Worm (Caenorhabditis elegans) whole organism, young adult: Measurements from ENCODE around the gene srlf-37.

Source experiments
- B0035.1 ChIP-seq: sonication (generic microtip); optimal IDR thresholded peaks from 2 replicates; lab custom pipeline; 2016; ENCODE audit warnings: missing genetic modification characterization, mild to moderate bottlenecking, missing compliant biosample characterization, missing genotype, missing genetic modification reagents
- C06A6.2 ChIP-seq: fragments of 200-800 bp; sonication (Bioruptor generic); conservative IDR thresholded peaks from 2 replicates; pipeline ENCODE4 v1.3.6; 2022; ENCODE audit warnings: missing genetic modification characterization, missing compliant biosample characterization
- C17E4.6 ChIP-seq: fragments of 200-800 bp; sonication (Bioruptor generic); IDR thresholded peaks from 2 replicates; pipeline ENCODE4 v1.3.6; 2022; ENCODE audit warnings: missing genetic modification reagents, missing genetic modification characterization, missing compliant biosample characterization
- F37B4.10 ChIP-seq: fragments of 200-800 bp; sonication (Bioruptor generic); IDR thresholded peaks from 2 replicates; pipeline ENCODE4 v1.3.6; 2022; ENCODE audit warnings: missing genetic modification characterization, missing compliant biosample characterization
- F55B11.4 ChIP-seq: sonication (generic microtip); optimal IDR thresholded peaks from 2 replicates; lab custom pipeline; 2016; ENCODE audit warnings: missing compliant biosample characterization, missing genetic modification characterization, borderline replicate concordance; ENCODE audit not compliant: insufficient read depth
- ZK185.1 ChIP-seq: sonication (generic microtip); optimal IDR thresholded peaks from 2 replicates; lab custom pipeline; 2016; ENCODE audit warnings: mild to moderate bottlenecking, missing genetic modification characterization, missing compliant biosample characterization; ENCODE audit not compliant: poor library complexity, severe bottlenecking
- ceh-40 ChIP-seq: fragments of 200-800 bp; sonication (Bioruptor generic); IDR thresholded peaks from 2 replicates; pipeline ENCODE4 v1.3.6; 2022; ENCODE audit warnings: missing genetic modification characterization, missing compliant biosample characterization
- ceh-79 ChIP-seq: sonication (generic microtip); optimal IDR thresholded peaks from 2 replicates; lab custom pipeline; 2017; ENCODE audit warnings: mild to moderate bottlenecking, missing genetic modification characterization, missing compliant biosample characterization
- die-1 ChIP-seq: sonication (generic microtip); optimal IDR thresholded peaks from 2 replicates; lab custom pipeline; 2016; ENCODE audit warnings: missing genotype, mild to moderate bottlenecking, missing genetic modification characterization, missing compliant biosample characterization
- dpl-1 ChIP-seq: fragments of 150-350 bp; optimal IDR thresholded peaks from 2 replicates; lab custom pipeline; 2014; ENCODE audit warnings: missing biosample characterization, missing genetic modification reagents, missing genetic modification characterization
- egl-44 ChIP-seq: fragments of 200-800 bp; sonication (Bioruptor generic); IDR thresholded peaks from 2 replicates; pipeline ENCODE4 v1.3.6; 2022; ENCODE audit warnings: missing genetic modification reagents, missing genetic modification characterization, missing compliant biosample characterization
- egrh-3 ChIP-seq: fragments of 200-800 bp; sonication (Bioruptor generic); IDR thresholded peaks from 2 replicates; pipeline ENCODE4 v1.3.6; 2022; ENCODE audit warnings: missing genetic modification reagents, missing genetic modification characterization, missing compliant biosample characterization
- ekl-4 ChIP-seq: fragments of 200-800 bp; sonication (Bioruptor generic); IDR thresholded peaks from 2 replicates; pipeline ENCODE4 v1.3.6; 2022; ENCODE audit warnings: missing genetic modification reagents, missing genetic modification characterization, missing compliant biosample characterization
- gei-17 ChIP-seq: fragments of 200-800 bp; sonication (Bioruptor generic); optimal IDR thresholded peaks from 2 replicates; lab custom pipeline; 2018; ENCODE audit warnings: mild to moderate bottlenecking, missing genetic modification characterization, missing compliant biosample characterization
- hmg-1.2 ChIP-seq: fragments of 200-800 bp; sonication (Bioruptor generic); IDR thresholded peaks from 2 replicates; pipeline ENCODE4 v1.3.6; 2022; ENCODE audit warnings: missing genetic modification reagents, missing genetic modification characterization, missing compliant biosample characterization
- hmg-20 ChIP-seq: fragments of 200-800 bp; sonication (Bioruptor generic); IDR thresholded peaks from 2 replicates; pipeline ENCODE4 v1.3.6; 2022; ENCODE audit warnings: missing genetic modification reagents, missing genetic modification characterization, missing compliant biosample characterization
- lin-26 ChIP-seq: fragments of 200-800 bp; sonication (Bioruptor generic); IDR thresholded peaks from 2 replicates; pipeline ENCODE4 v1.3.6; 2022; ENCODE audit warnings: missing genetic modification reagents, missing genetic modification characterization, missing compliant biosample characterization
- lin-40 ChIP-seq: sonication (generic microtip); optimal IDR thresholded peaks from 2 replicates; lab custom pipeline; 2016; ENCODE audit warnings: missing genetic modification characterization, mild to moderate bottlenecking, missing compliant biosample characterization, missing genotype, missing genetic modification reagents
- lir-1 ChIP-seq: fragments of 200-800 bp; sonication (Bioruptor generic); conservative IDR thresholded peaks from 2 replicates; pipeline ENCODE4 v1.3.6; 2022; ENCODE audit warnings: missing genetic modification reagents, missing genetic modification characterization, missing compliant biosample characterization
- mel-28 ChIP-seq: sonication (generic microtip); optimal IDR thresholded peaks from 2 replicates; lab custom pipeline; 2016; ENCODE audit warnings: borderline replicate concordance, mild to moderate bottlenecking, missing genetic modification characterization, missing compliant biosample characterization
- nfyb-1 ChIP-seq: fragments of 200-800 bp; sonication (Bioruptor generic); IDR thresholded peaks from 2 replicates; pipeline ENCODE4 v1.3.6; 2022; ENCODE audit warnings: missing genetic modification reagents, missing genetic modification characterization, missing compliant biosample characterization
- nhr-80 ChIP-seq: sonication (generic microtip); optimal IDR thresholded peaks from 2 replicates; lab custom pipeline; 2016; ENCODE audit warnings: missing genetic modification characterization, missing compliant biosample characterization
- pha-4 ChIP-seq: fragments of 150-350 bp; sonication (generic microtip); optimal IDR thresholded peaks from 2 replicates; lab custom pipeline; 2014; ENCODE audit warnings: missing biosample characterization, missing genetic modification reagents, missing genetic modification characterization
- sdz-38 ChIP-seq: sonication (generic microtip); optimal IDR thresholded peaks from 2 replicates; lab custom pipeline; 2016; ENCODE audit warnings: missing genotype, missing genetic modification characterization, missing compliant biosample characterization
- snpc-1.1 ChIP-seq: sonication (generic microtip); optimal IDR thresholded peaks from 2 replicates; lab custom pipeline; 2017; ENCODE audit warnings: missing genetic modification characterization, mild to moderate bottlenecking, missing compliant biosample characterization, antibody characterized with exemption, moderate library complexity, missing genotype, missing genetic modification reagents; ENCODE audit not compliant: insufficient read depth
- snpc-3.4 ChIP-seq: sonication (generic microtip); optimal IDR thresholded peaks from 2 replicates; lab custom pipeline; 2017; ENCODE audit warnings: missing genetic modification characterization, mild to moderate bottlenecking, missing compliant biosample characterization, antibody characterized with exemption, moderate library complexity, missing genotype, missing genetic modification reagents
- snpc-4 ChIP-seq, 5 experiments: fragments of 150-350 bp in 1 of 5; sonication (generic microtip) in 4 of 5; optimal IDR thresholded peaks; 2 replicates each; lab custom pipeline; 2014 to 2018; ENCODE audit warnings: missing genetic modification characterization in 5 of 5, missing biosample characterization in 3 of 5, antibody characterized with exemption in 2 of 5, mild to moderate bottlenecking in 2 of 5, missing compliant biosample characterization in 2 of 5, missing genotype in 2 of 5, moderate library complexity in 2 of 5, missing genetic modification reagents in 1 of 5
- somi-1 ChIP-seq: fragments of 200-800 bp; sonication (Bioruptor generic); optimal IDR thresholded peaks from 2 replicates; lab custom pipeline; 2018; ENCODE audit warnings: mild to moderate bottlenecking, missing genetic modification characterization, missing compliant biosample characterization
- sptf-2 ChIP-seq: fragments of 200-800 bp; sonication (Bioruptor generic); optimal IDR thresholded peaks from 2 replicates; lab custom pipeline; 2018; ENCODE audit warnings: mild to moderate bottlenecking, missing genetic modification characterization, missing compliant biosample characterization
- tbx-9 ChIP-seq: sonication (generic microtip); optimal IDR thresholded peaks from 2 replicates; lab custom pipeline; 2016; ENCODE audit warnings: borderline replicate concordance, missing genetic modification characterization, inconsistent platforms, missing compliant biosample characterization
- unc-130 ChIP-seq: sonication (generic microtip); optimal IDR thresholded peaks from 2 replicates; lab custom pipeline; 2016; ENCODE audit warnings: missing genetic modification reagents, missing genetic modification characterization, missing compliant biosample characterization
- unc-62 ChIP-seq: fragments of 150-350 bp; optimal IDR thresholded peaks from 2 replicates; lab custom pipeline; 2014; ENCODE audit warnings: missing biosample characterization, missing genetic modification reagents, missing genetic modification characterization
- xnd-1 ChIP-seq: sonication (generic microtip); optimal IDR thresholded peaks from 2 replicates; lab custom pipeline; 2016; ENCODE audit warnings: missing genotype, missing genetic modification reagents, missing genetic modification characterization, missing compliant biosample characterization
- ztf-25 ChIP-seq: fragments of 200-800 bp; sonication (Bioruptor generic); IDR thresholded peaks from 2 replicates; pipeline ENCODE4 v1.3.6; 2022; ENCODE audit warnings: missing genetic modification reagents, missing genetic modification characterization, missing compliant biosample characterization
- ztf-26 ChIP-seq: sonication (generic microtip); optimal IDR thresholded peaks from 2 replicates; lab custom pipeline; 2017; ENCODE audit warnings: missing genetic modification characterization, missing compliant biosample characterization
- ztf-28 ChIP-seq: fragments of 200-800 bp; sonication (Bioruptor generic); IDR thresholded peaks from 2 replicates; pipeline ENCODE4 v1.3.6; 2022; ENCODE audit warnings: missing genetic modification reagents, missing genetic modification characterization, missing compliant biosample characterization
- ztf-6 ChIP-seq: fragments of 200-800 bp; sonication (Bioruptor generic); IDR thresholded peaks from 2 replicates; pipeline ENCODE4 v1.3.6; 2022; ENCODE audit warnings: missing genetic modification reagents, missing genetic modification characterization, missing compliant biosample characterization

The srlf-37 gene

DNA sequence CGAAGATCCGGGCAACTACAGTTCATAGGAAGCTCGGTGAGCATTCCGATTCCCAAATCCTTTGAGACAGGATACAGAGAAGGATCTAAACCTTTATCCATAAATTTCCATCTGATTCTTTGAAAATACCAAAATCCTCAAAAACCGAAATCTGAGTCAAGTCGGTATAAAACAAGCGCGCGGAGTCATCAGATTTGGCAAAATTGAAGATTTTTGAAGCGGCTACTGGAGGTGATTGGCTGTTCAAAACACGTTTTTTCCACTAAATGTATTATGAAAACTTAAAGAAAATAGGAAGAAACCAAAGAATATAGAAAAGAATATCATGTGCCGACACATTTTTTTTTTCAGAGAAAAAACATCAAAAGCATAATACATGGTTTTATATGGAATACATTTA is 29.4 kb downstream of the srlf-37 start, which contains the start of gene C14C6.13:
Gene C14C6.13 (minus strand): TSS at position 101 of the 400 bp plus-strand sequence.
- no peak for TF ChIP-seq ekl-4
- no peak for TF ChIP-seq hmg-20 (GFP tag; lab: Robert Waterston, UW)
- no peak for TF ChIP-seq ZK185.1
- no peak for TF ChIP-seq unc-62
- TF ChIP-seq nhr-80: no peak
- no peak for TF ChIP-seq dpl-1 (GFP tag; lab: Kevin White, UChicago)
- no peak for TF ChIP-seq C17E4.6 (GFP tag; lab: Robert Waterston, UW)
- TF ChIP-seq mel-28 (tag; lab: Kevin White, UChicago): no peak
- no peak for TF ChIP-seq ceh-40
- no peak for TF ChIP-seq egl-44 (GFP tag; lab: Robert Waterston, UW)
- no peak for TF ChIP-seq ztf-6
- no peak for TF ChIP-seq tbx-9 (tag; lab: Kevin White, UChicago)
- TF ChIP-seq ceh-79 (tag; lab: Kevin White, UChicago): no peak
- no peak for TF ChIP-seq pha-4 (tag; lab: Kevin White, UChicago)
- no peak for TF ChIP-seq snpc-3.4 (tag; lab: Kevin White, UChicago)

DNA sequence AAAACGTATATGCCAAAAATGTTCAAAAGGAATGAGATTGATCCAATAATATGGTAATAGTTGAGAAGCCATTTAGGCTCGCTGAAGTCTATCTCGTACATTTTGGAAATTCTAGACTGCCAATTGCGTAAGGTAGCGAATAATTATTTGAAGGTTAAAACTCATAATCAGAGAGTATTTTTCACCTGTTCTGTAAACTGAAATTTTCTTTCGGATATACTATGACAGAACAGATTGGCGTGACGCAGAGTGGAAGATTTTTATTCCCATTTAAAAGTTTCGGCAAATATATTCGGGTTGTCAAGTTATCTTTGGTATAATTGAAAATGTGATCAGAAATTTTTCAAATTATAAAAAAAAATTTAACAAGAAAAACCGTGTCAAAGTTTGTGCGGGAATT is 35.9 kb downstream of the srlf-37 start, which contains the start of gene sri-72:
Gene sri-72 (minus strand): TSS at position 101 of the 400 bp plus-strand sequence.
- TF ChIP-seq sdz-38 (no peak), ztf-26 (no peak), xnd-1 (tag; lab: Kevin White, UChicago) (no peak), lin-26 (GFP tag; lab: Robert Waterston, UW) (no peak), egrh-3 (GFP tag; lab: Robert Waterston, UW) (no peak), F55B11.4 (no peak), lir-1 (GFP tag; lab: Robert Waterston, UW) (no peak)

- TF ChIP-seq die-1 (tag; lab: Kevin White, UChicago) (no peak), unc-130 (GFP tag; lab: Kevin White, UChicago) (no peak), ztf-6 (no peak), B0035.1 (tag; lab: Kevin White, UChicago) (no peak), unc-62 (no peak), lin-40 (no peak), sptf-2 (no peak)
Observed at ce11 chrV:565984-566383, 38.0 kb downstream of the srlf-37 start, which contains the start of gene sri-73. Gene sri-73, minus strand, starts transcription at chrV:566084.

DNA sequence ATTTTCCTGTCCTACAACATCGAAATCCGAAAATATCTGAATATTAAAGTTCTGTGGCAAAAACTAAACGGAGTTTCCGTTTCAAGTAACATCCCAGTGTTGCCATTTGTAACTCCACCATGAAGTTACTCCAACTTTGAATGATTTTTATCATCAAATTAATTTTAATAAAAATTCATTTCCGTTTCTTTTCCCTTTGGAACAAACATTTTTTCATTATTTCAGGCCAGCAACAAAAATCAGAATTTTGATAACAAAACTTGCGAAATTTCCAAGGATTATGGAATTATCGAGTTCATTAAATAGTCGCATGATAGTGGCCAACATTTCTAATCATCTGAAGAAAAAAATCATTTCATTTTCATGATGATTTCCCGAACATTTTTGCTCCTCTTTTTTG is 41.2 kb downstream of the srlf-37 start, which contains the start of gene C14C6.2:
Gene C14C6.2 (plus strand): TSS at position 301 of the 400 bp plus-strand sequence.
- no peak for TF ChIP-seq C06A6.2 (GFP tag; lab: Robert Waterston, UW)
- no peak for TF ChIP-seq ztf-28 (GFP tag; lab: Robert Waterston, UW)
- no peak for TF ChIP-seq egl-44 (GFP tag; lab: Robert Waterston, UW)
- TF ChIP-seq ztf-25: no peak
- TF ChIP-seq hmg-1.2 (GFP tag; lab: Robert Waterston, UW): no peak
- TF ChIP-seq nfyb-1 (GFP tag; lab: Robert Waterston, UW): no peak
- no peak for TF ChIP-seq gei-17 (GFP tag; lab: Kevin White, UChicago)
- TF ChIP-seq somi-1 (GFP tag; lab: Kevin White, UChicago): no peak

- no peak for TF ChIP-seq F37B4.10 (GFP tag; lab: Robert Waterston, UW)
- TF ChIP-seq snpc-4 (GFP tag; optimal IDR thresholded peaks at IDR 0.05; lab: Kevin White, UChicago): no peak
- TF ChIP-seq snpc-4 (tag; optimal IDR thresholded peaks at IDR 0.05; lab: Kevin White, UChicago): peak in 1 of 4 experiments; percentile 65
- TF ChIP-seq snpc-1.1: peak; percentile 3
Observed at ce11 chrV:559940-560339, 44.1 kb downstream of the srlf-37 start, which contains the start of gene srx-7. Gene srx-7, plus strand, starts transcription at chrV:560195.
